Fruit fly (Drosophila melanogaster) whole organism, embryonic: ENCODE results near the gene CG6749.

Experiments used
- CG3847 ChIP-seq: fragments of 200-800 bp; sonication (Bioruptor generic); IDR thresholded peaks from 2 replicates; pipeline ENCODE4 v1.3.6; 2022; ENCODE audit warnings: missing biosample characterization, missing genetic modification characterization
- CG9817 ChIP-seq: fragments of 200-800 bp; sonication (Bioruptor generic); optimal IDR thresholded peaks from 2 replicates; lab custom pipeline; 2018; ENCODE audit warnings: missing biosample characterization, mild to moderate bottlenecking, missing genetic modification characterization, moderate library complexity
- Mrtf ChIP-seq: fragments of 200-800 bp; sonication (Bioruptor generic); IDR thresholded peaks from 3 replicates; pipeline ENCODE4 v1.3.6; 2022; ENCODE audit warnings: missing biosample characterization, missing genetic modification characterization
- Sin3A ChIP-seq: fragments of >200 bp; optimal IDR thresholded peaks from 2 replicates; lab custom pipeline; 2018

DNA sequence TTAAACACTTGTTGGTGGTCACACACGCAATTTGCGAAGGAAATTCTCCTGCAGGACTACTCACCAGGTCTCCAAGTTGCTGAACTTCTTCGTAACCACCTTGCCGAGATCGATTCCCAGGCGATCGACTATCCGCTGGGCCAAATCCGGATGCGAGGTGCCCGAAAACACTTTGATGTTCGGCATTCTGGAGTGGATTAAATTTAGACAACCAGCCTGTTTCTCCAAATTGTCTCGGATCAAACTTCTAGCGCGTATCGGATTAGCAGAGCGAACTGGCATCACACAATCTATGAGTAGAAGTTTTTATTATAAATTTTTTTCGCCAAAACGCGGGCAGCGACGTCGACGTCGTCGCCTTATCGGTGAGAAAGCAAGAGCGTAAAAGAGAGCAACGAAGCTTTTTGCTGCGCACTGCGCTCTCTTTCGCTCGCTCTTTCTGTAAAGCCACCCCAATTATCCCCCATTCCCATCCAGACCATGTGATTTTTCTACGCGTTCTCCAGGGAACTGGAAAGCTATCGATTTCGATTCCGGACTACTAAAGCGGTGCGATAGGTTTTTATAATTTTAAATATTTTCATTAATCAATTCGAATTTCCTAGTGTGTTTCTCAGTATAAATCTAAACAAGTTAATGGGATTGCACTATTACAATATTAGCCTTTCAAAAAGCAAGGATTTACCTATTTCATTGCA lies 39.3 kb downstream of the CG6749 start:
- TF ChIP-seq Mrtf (GFP tag; lab: Robert Waterston, UW) (no peak), Sin3A (lab: Kevin White, UChicago) (no peak), CG9817 (tag; lab: Kevin White, UChicago) (no peak), CG3847 (GFP tag; lab: Robert Waterston, UW) (no peak)
